Worm (Caenorhabditis elegans) whole organism, L3 larva: Measurements from ENCODE around the gene Y25C1A.8.
"Not testable (repeated sequence)": the region's sequence is repeated elsewhere in the genome, so short reads cannot be mapped to it uniquely, and the experiment has no call there.

Experiments
- ama-1 ChIP-seq: fragments of 150-350 bp; optimal IDR thresholded peaks from 2 replicates; lab custom pipeline; 2018
- ceh-9 ChIP-seq: sonication (generic microtip); optimal IDR thresholded peaks from 2 replicates; lab custom pipeline; 2018; ENCODE audit warnings: missing biosample characterization, missing genetic modification characterization
- egl-27 ChIP-seq: sonication (generic microtip); optimal IDR thresholded peaks from 4 replicates; lab custom pipeline; 2017; ENCODE audit warnings: missing biosample characterization, missing genetic modification reagents, missing genetic modification characterization
- egl-5 ChIP-seq: fragments of 150-350 bp; optimal IDR thresholded peaks from 2 replicates; lab custom pipeline; 2017; ENCODE audit warnings: missing biosample characterization, missing genetic modification reagents, missing genetic modification characterization, inconsistent platforms
- elt-1 ChIP-seq: fragments of 150-350 bp; optimal IDR thresholded peaks from 2 replicates; lab custom pipeline; 2014; ENCODE audit warnings: missing biosample characterization, missing genetic modification characterization
- fkh-10 ChIP-seq: sonication (generic microtip); optimal IDR thresholded peaks from 2 replicates; lab custom pipeline; 2017; ENCODE audit warnings: missing biosample characterization, missing genetic modification reagents, missing genetic modification characterization
- fos-1 ChIP-seq: fragments of 150-350 bp; optimal IDR thresholded peaks from 2 replicates; lab custom pipeline; 2014; ENCODE audit warnings: missing biosample characterization, missing genetic modification characterization
- hmg-11 ChIP-seq: sonication (generic microtip); optimal IDR thresholded peaks from 2 replicates; lab custom pipeline; 2016; ENCODE audit warnings: missing genetic modification characterization, missing compliant biosample characterization
- lsy-12 ChIP-seq: sonication (generic microtip); optimal IDR thresholded peaks from 2 replicates; lab custom pipeline; 2016; ENCODE audit warnings: mild to moderate bottlenecking, missing genetic modification characterization, missing compliant biosample characterization
- mml-1 ChIP-seq: fragments of 150-350 bp; sonication (generic microtip); optimal IDR thresholded peaks from 3 replicates; lab custom pipeline; 2014; ENCODE audit warnings: missing biosample characterization, missing genetic modification characterization
- nfya-1 ChIP-seq: sonication (generic microtip); optimal IDR thresholded peaks from 2 replicates; lab custom pipeline; 2017; ENCODE audit warnings: missing genetic modification characterization, mild to moderate bottlenecking, missing compliant biosample characterization, antibody characterized with exemption, moderate library complexity; ENCODE audit not compliant: insufficient read depth
- nhr-12 ChIP-seq: fragments of 150-350 bp; optimal IDR thresholded peaks from 2 replicates; lab custom pipeline; 2014; ENCODE audit warnings: missing biosample characterization, missing genetic modification characterization
- nhr-23 ChIP-seq: fragments of 150-350 bp; optimal IDR thresholded peaks from 2 replicates; lab custom pipeline; 2014; ENCODE audit warnings: missing biosample characterization, missing genetic modification reagents, missing genetic modification characterization
- nhr-25 ChIP-seq: sonication (generic microtip); optimal IDR thresholded peaks from 2 replicates; lab custom pipeline; 2017; ENCODE audit warnings: missing biosample characterization, missing genetic modification characterization
- nhr-28 ChIP-seq: fragments of 150-350 bp; optimal IDR thresholded peaks from 2 replicates; lab custom pipeline; 2014; ENCODE audit warnings: missing biosample characterization, missing genetic modification characterization
- nhr-43 ChIP-seq: sonication (generic microtip); optimal IDR thresholded peaks from 2 replicates; lab custom pipeline; 2016; ENCODE audit warnings: mild to moderate bottlenecking, missing genetic modification characterization, missing compliant biosample characterization; ENCODE audit not compliant: poor library complexity, severe bottlenecking
- nhr-67 ChIP-seq: fragments of 150-350 bp; optimal IDR thresholded peaks from 2 replicates; lab custom pipeline; 2014; ENCODE audit warnings: missing biosample characterization, missing genetic modification characterization
- nhr-77 ChIP-seq: fragments of 150-350 bp; optimal IDR thresholded peaks from 2 replicates; lab custom pipeline; 2014; ENCODE audit warnings: missing biosample characterization, missing genetic modification characterization
- pqm-1 ChIP-seq: fragments of 150-350 bp; optimal IDR thresholded peaks from 2 replicates; lab custom pipeline; 2017; ENCODE audit warnings: missing biosample characterization, missing genetic modification characterization, inconsistent platforms
- sea-2 ChIP-seq: fragments of 150-350 bp; sonication (generic microtip); optimal IDR thresholded peaks from 4 replicates; lab custom pipeline; 2014; ENCODE audit warnings: missing biosample characterization, missing genetic modification reagents, missing genetic modification characterization
- skn-1 ChIP-seq: fragments of 150-350 bp; optimal IDR thresholded peaks from 2 replicates; lab custom pipeline; 2014; ENCODE audit warnings: missing biosample characterization, missing genetic modification characterization
- unc-39 ChIP-seq: sonication (generic microtip); optimal IDR thresholded peaks from 4 replicates; lab custom pipeline; 2017; ENCODE audit warnings: missing biosample characterization, missing genetic modification characterization
- ztf-11 ChIP-seq: fragments of 150-350 bp; optimal IDR thresholded peaks from 2 replicates; lab custom pipeline; 2014; ENCODE audit warnings: missing biosample characterization, missing genetic modification characterization

Y25C1A.8 gene

ce11 chrII:3032480-3032879, 44.3 kb downstream of the Y25C1A.8 start, which contains the start of gene B0454.6:
TSS of gene B0454.6 (plus strand) at chrII:3032780.
- TF ChIP-seq nhr-12, mml-1, egl-5 (tag; lab: Kevin White, UChicago): not testable (repeated sequence)

DNA sequence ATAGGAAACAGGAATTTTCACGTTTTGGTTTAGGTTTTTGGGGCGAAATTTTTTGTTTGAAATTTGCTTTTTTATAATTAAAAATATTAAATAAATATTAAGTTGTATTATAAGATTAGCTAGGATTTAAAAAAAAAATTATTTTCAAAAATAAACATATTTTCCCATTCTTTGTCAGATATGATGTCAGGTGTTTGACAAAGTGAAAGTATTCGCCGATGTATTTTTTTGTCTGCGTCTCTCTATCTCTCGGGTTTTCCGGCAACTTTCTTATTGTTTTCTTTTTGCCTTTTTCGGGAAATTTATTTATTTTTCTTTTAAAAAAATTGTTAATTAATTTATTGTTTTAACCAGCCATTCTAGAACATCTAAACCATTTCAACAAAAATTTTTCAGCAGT, 46.3 kb downstream of the Y25C1A.8 start:
- TF ChIP-seq nhr-43 = no peak
- no peak for TF ChIP-seq nhr-67 (tag; lab: Kevin White, UChicago)
- TF ChIP-seq egl-27 (tag; lab: Kevin White, UChicago) = no peak
- no peak for TF ChIP-seq ama-1 (lab: Kevin White, UChicago)

ce11 chrII:3028264-3028663, 48.5 kb downstream of the Y25C1A.8 start:
- peak; percentile 43 for TF ChIP-seq nhr-25
- TF ChIP-seq nhr-77 = no peak

DNA sequence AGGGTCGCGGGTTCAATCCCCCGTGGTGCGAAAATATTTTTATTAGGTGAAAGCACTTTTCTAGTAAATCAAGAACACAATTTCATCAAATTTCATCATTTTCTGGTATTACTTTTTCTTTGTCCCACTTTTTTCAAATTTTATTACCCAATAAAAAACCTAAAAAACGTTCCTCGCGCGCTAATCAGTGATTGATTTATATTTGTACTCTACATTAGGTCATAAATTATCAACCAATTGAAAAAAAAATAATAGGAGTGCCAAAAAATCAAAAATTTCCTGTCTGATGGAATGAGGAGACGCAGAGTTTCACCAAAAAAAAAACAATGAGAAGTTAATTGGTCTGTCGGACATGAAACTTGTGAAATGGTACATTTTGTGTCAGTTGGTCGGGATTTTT, 52.1 kb downstream of the Y25C1A.8 start:
- no peak for TF ChIP-seq lsy-12 (tag; lab: Kevin White, UChicago)
- TF ChIP-seq nfya-1 (tag; lab: Kevin White, UChicago) = no peak
- no peak for TF ChIP-seq nhr-25
- no peak for TF ChIP-seq ceh-9 (tag; lab: Kevin White, UChicago)
- no peak for TF ChIP-seq skn-1 (tag; lab: Kevin White, UChicago)
- no peak for TF ChIP-seq nhr-28 (tag; lab: Kevin White, UChicago)
- TF ChIP-seq pqm-1 (tag; lab: Kevin White, UChicago) = no peak
- TF ChIP-seq nhr-23 (tag; lab: Kevin White, UChicago) = no peak
- no peak for TF ChIP-seq nhr-43
- no peak for TF ChIP-seq ama-1 (lab: Kevin White, UChicago)
- no peak for TF ChIP-seq sea-2
- TF ChIP-seq fkh-10 (GFP tag; lab: Kevin White, UChicago) = no peak
- no peak for TF ChIP-seq egl-27 (tag; lab: Kevin White, UChicago)
- TF ChIP-seq unc-39 (tag; lab: Kevin White, UChicago) = no peak
- no peak for TF ChIP-seq elt-1
- TF ChIP-seq hmg-11 = no peak
- no peak for TF ChIP-seq ztf-11 (tag; lab: Kevin White, UChicago)

DNA sequence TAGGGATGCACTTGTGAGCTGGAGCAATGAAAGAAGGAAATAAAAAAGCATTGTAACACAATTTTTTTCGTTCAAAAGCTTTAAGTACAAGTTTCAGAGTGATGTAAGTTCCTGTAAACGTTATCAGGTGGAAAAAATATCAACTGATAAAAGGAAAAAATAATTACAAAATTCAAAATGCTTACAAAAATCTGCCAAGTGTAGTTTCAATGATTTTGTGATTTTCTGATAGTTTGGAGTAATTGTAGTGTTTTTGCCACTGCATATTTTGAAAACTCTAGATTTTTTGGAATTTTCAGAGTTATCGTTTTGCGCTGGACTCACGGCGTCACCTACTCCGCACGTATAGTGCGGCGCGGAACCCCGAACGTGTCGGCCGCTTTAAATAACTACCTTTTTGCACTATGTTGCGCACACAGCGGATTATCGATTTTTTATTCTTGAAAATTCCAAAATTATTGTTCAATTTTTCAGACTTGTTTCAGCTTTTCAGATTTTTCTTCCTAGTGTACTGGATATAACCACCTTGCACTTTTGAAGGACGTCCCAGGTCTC, 53.3 kb downstream of the Y25C1A.8 start, which contains the start of gene clec-2:
Gene clec-2, minus strand, starts transcription at position 51 of the 555 bp plus-strand sequence.
- no peak for TF ChIP-seq fos-1 (tag; lab: Kevin White, UChicago)
